Fruit fly (Drosophila melanogaster): ENCODE measurements around the gene tmod.

tmod gene

DNA sequence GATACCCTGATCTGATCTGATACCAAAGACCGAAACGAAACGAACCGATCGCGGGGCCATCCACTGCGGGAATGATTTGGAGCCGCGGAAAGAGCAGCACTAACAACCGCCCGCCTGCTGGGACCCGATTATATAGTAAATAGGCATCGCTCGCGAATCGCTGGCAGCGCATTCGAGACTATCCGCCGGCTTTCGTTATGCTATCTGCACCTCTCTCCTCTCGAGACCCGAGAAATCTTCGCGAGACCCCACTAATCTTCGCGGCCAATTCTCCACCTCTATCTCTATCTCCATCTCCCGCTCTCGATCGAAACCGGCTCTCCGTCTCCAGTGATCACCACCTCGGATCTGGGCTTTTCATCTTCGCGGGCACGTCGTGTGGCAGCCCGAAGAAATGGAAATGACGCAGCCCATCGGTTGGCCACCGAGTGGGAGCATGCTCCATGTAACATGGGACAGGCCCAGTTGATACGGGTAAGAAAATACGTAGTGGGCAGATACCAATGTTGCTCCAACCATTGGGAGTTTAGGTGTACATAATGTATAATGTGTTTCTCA is 54.9 kb downstream of the tmod start, which contains the start of gene CG9717:
Gene CG9717, minus strand, starts transcription at position 107 of the 558 bp plus-strand sequence.
- no peak for TF ChIP-seq h (optimal IDR thresholded peaks at IDR 0.05)
- no peak for TF ChIP-seq insv (optimal IDR thresholded peaks at IDR 0.05)
- no peak for TF ChIP-seq ttk (optimal IDR thresholded peaks at IDR 0.05)
- no peak for TF ChIP-seq Sin3A (optimal IDR thresholded peaks at IDR 0.05)
- TF ChIP-seq Myc (optimal IDR thresholded peaks at IDR 0.05) = no peak
- no peak for TF ChIP-seq psq (optimal IDR thresholded peaks at IDR 0.05)

DNA sequence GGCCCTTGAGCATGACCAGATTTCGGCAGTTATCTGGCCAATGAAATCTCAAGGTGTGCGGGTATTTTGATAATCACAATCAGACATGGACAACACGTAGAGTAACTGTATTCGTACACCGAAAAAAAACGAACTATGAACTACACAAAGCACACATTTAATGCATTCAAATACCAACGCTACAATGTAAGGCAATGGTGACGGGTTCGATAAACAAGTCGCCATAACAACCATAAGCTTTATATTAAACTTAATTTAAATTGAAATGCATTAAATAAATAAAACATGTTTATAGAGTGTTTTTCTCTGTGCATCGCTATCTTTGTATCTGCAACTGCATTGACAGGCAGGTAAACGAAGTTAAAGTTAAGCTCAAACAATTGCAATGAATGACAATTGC is 57.8 kb downstream of the tmod start:
- TF ChIP-seq Myc (optimal IDR thresholded peaks at IDR 0.05) = no peak

DNA sequence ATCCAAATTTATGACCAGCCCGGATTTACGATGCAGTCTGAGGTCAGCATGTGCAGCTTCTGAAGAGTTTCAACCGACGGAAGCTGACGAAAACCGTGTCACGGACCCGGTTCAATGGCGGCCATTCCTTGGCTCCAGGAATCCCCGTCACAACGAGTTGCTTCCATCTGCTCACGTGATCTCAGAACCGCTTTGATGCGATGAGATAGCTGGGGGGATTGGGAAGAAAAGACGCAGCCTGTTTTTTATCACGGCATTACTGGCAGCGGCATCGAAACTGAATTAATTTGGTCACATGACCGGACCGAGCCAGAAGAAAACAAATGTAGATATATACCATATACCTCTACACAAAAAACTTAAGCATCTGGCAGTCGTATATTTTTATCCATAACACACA is 58.4 kb downstream of the tmod start:
- TF ChIP-seq insv (optimal IDR thresholded peaks at IDR 0.05) = no peak
- no peak for TF ChIP-seq ttk (optimal IDR thresholded peaks at IDR 0.05)
- no peak for TF ChIP-seq Sin3A (optimal IDR thresholded peaks at IDR 0.05)
- TF ChIP-seq Myc (optimal IDR thresholded peaks at IDR 0.05) = no peak
- TF ChIP-seq h (optimal IDR thresholded peaks at IDR 0.05) = no peak
- TF ChIP-seq psq (optimal IDR thresholded peaks at IDR 0.05) = no peak

DNA sequence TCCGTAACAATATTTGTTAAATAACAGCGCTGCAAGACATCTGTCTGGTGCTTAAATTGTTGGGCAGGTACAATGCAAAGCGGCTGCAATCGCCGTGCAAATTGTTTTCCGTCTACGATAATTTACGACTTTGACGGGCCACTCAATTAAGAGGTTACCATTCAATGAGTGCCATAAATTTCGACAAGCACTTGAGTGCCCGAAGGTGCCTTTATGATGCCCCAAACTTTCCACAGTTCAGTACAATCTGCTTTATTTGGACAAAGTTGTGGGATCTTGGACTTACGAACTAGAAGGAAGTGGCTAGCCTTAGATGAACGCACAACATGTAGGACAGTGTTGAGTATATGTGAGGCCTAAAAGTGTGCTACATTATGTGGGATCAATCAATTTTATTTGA is 60.3 kb downstream of the tmod start:
- TF ChIP-seq Sin3A (optimal IDR thresholded peaks at IDR 0.05) = no peak
- TF ChIP-seq Myc (optimal IDR thresholded peaks at IDR 0.05) = no peak
- no peak for TF ChIP-seq h (optimal IDR thresholded peaks at IDR 0.05)
- TF ChIP-seq psq (optimal IDR thresholded peaks at IDR 0.05) = no peak
- TF ChIP-seq ttk (optimal IDR thresholded peaks at IDR 0.05) = no peak
- TF ChIP-seq insv (optimal IDR thresholded peaks at IDR 0.05) = no peak

DNA sequence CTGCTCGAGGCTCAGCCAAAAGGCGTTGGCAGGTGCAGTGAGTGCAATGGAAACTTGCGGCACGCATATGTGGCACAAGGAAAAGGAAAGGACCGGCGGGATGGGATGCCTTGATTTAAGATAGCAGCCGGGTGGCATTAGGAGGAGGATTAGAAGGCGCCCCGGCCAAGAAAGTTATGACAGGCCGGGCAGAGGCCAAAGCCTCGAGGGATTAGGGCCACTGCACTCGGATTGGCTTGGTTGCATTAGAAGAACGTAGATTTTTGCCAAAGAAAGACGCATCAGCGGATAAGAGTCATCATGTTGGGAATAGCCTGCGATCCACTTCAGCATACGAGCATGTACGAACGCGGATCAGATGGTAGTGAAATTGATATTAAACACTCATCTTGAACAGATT is 64.3 kb downstream of the tmod start, which contains the start of gene CG31019:
Gene CG31019, plus strand, starts transcription at position 301 of the 400 bp plus-strand sequence.
- TF ChIP-seq psq (optimal IDR thresholded peaks at IDR 0.05) (no peak), h (optimal IDR thresholded peaks at IDR 0.05) (no peak)

DNA sequence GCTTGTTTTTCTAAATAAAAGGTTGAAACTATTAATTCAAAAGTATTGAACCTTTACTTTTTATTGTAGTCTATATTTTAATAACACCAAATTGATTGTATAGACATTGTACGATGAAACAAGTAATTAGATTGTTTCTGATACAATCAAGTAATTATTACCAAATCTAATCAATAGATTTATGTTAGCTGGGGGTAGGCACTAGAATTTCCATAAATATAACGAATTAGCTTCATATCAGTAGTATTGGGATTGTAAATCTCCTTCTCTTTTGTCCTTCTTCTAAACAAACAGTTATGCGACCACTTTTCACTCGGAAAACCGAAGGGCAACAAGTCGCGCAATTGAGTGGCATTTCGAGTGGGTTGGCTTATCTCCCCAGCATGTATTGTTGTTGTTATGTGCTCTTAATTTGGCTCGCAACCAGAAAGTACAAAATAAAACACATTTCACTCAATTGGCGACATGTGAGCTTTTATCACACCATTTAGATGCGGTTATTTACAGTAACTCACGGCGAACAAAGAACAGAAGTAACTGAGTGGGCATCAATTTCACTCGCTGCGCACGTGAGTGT is 67.1 kb downstream of the tmod start:
- no peak for TF ChIP-seq Myc (optimal IDR thresholded peaks at IDR 0.05)
- TF ChIP-seq ttk (optimal IDR thresholded peaks at IDR 0.05) = no peak
- no peak for TF ChIP-seq psq (optimal IDR thresholded peaks at IDR 0.05)
- TF ChIP-seq h (optimal IDR thresholded peaks at IDR 0.05) = no peak
- TF ChIP-seq insv (optimal IDR thresholded peaks at IDR 0.05) = no peak

DNA sequence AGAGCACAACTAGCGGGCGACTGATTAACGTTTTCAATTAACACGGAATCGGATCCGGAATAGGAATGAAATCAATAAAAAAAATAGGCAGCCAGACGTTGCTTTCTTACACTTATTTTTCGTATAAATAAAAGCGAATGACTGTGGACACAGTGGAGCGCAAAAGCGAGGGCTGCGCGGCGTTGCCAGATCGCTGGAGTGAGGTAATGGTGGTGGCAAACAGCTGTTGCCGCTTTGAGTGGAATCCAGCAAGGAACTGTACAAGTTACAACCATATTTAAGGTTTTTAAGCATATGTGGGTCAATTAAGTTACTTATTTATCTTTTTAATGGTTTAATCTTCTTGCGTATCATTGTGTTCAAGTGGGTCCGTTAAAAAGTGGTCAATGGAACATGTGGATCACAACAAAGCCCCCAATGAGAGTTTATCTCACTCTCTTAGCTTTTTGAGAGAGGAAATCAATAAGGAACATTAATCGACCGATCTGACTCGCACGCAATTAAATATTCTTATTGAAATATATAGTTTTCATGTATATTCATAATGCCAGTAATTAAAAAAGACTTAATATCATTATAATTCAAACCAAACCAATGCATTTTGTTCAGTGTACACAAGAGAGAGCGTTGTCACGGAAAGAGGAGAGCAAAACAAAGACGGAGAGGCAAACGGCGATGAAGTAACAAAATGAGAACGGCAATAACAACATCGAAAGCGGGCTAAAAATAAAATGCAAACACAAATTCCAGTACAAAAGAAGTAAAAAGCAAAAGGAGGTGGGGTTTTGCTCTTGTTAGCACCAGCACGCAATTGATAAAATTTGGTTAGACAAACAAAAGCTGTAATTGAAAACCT is 68.0 kb downstream of the tmod start:
- no peak for TF ChIP-seq Myc (optimal IDR thresholded peaks at IDR 0.05)
- no peak for TF ChIP-seq ttk (optimal IDR thresholded peaks at IDR 0.05)
- peak; percentile 67 for TF ChIP-seq psq (optimal IDR thresholded peaks at IDR 0.05)
- TF ChIP-seq Sin3A (optimal IDR thresholded peaks at IDR 0.05) = no peak
- no peak for TF ChIP-seq h (optimal IDR thresholded peaks at IDR 0.05)

DNA sequence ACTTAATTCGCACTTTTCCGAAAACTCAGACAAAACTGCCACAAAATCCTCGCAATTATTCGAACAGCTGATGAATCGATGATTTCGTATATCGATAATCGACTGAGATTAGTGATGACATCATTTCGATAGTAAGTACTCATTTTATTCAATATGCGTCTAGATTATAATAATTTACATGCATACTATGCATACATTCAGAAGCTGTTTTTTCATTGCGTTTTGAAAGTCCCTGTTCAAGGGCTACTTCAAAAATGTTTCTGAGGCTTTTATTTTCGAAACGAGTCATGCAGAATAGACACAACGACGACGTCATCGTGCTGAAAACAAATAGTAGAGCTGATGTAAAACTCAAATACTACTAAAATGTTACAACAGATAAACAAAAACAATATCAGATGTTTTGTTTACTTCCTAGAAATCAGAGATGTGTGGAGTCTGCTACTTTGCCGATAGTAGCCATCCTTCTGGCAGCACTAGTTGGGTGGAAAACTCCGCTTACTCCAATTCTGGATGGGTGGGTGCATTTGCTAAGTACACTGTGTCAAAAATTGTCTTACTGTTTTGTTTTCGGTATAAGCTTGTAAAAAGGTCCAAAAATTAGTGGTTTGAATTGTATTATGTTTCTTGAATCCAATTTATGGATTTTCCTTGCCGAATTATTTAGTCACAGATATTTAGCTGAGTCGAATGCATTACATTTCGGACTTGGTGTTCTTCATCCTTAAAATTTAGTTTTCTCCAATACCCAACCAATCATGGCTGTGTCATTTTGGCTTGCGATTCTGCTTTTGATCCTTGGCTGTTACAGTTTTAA is 69.2 kb downstream of the tmod start, which contains the start of the genes CG2246 and CG31021:
Gene CG2246, minus strand, starts transcription at position 50 of the 817 bp plus-strand sequence.
Gene CG31021, plus strand, starts transcription at position 767 of the 817 bp plus-strand sequence.
- TF ChIP-seq Sin3A (optimal IDR thresholded peaks at IDR 0.05) (no peak), psq (optimal IDR thresholded peaks at IDR 0.05) (no peak), insv (optimal IDR thresholded peaks at IDR 0.05) (no peak), Myc (optimal IDR thresholded peaks at IDR 0.05) (no peak), h (optimal IDR thresholded peaks at IDR 0.05) (no peak), ttk (optimal IDR thresholded peaks at IDR 0.05) (no peak)

DNA sequence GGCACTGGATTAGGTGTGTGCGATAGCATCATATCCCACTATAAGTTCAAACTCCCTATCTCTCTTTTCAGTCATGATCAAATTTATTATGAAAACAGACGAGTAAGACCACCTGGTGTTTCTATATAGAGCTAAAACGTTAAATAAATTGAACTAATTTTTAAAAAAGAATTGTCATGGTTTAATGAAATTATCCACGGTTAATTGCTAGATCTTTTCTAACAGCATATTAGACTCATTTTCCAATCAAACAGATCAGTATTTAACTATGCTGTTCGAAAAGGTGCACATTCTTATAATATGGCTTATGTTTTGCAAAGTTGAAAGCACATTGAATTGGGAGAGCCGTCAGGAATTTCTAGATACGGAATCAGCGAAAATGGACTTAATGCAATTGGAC is 71.5 kb downstream of the tmod start, which contains the start of gene PH4alphaNE3:
Gene PH4alphaNE3, plus strand, starts transcription at position 301 of the 400 bp plus-strand sequence.
- TF ChIP-seq psq (optimal IDR thresholded peaks at IDR 0.05) (no peak), ttk (optimal IDR thresholded peaks at IDR 0.05) (no peak), h (optimal IDR thresholded peaks at IDR 0.05) (no peak), Myc (optimal IDR thresholded peaks at IDR 0.05) (no peak), Sin3A (optimal IDR thresholded peaks at IDR 0.05) (no peak), insv (optimal IDR thresholded peaks at IDR 0.05) (no peak)

DNA sequence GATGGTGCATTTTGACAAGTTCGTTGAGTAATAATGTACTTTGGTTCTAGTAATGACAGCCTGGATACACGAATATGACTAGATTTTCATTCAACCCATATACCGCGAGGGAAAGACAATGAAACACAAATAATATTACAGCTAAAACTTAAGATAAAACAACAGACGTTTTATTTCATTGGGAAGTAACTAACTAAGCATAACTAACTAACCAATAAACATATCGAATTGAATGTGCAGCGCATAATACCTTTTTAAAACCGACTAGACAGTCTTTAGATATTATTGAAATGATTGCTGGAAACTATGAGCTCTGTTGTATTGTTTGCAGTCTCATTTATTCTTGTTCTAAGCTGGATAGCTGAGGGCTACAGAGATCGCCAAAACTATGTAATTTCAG is 73.5 kb downstream of the tmod start, which contains the start of gene CG31016:
Gene CG31016, plus strand, starts transcription at position 301 of the 400 bp plus-strand sequence.
- TF ChIP-seq ttk (optimal IDR thresholded peaks at IDR 0.05) (no peak), Myc (optimal IDR thresholded peaks at IDR 0.05) (no peak), h (optimal IDR thresholded peaks at IDR 0.05) (no peak), insv (optimal IDR thresholded peaks at IDR 0.05) (no peak), Sin3A (optimal IDR thresholded peaks at IDR 0.05) (no peak), psq (optimal IDR thresholded peaks at IDR 0.05) (no peak)

DNA sequence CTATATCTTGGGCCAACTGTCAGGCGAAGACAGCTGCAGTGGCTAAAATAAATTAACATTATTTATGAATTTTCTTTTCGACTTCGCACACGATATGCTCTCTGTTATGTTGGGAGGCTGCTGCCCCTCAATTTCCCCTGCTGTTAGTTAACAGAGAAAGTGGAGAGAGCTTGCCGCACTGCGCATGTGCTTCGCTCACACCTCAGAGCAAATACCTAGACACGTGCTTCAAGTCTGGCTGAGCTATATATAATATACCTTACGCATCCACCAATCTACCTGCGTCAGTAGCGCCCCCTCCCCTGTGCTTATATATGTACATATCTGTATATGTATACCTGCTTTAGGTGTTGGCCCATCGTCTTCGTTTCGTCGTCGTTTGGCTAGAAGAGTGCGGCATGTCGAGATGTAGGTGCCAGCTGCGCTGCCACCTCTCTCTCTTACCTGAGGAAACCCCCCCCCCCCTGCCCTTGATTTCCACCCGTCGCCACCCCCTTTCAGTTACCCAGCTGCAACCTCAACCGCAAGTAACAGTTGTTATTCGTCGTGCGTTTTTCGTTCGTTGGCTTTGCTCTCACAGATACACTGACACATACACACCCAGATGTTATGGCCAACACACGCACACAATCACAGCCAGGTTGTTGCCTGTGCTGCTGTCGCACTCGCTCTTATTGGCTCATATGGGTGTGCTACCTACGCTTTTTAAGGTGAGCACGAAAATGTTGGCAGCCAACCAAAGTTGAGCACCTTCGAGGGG is 83.9 kb downstream of the tmod start:
- TF ChIP-seq h (optimal IDR thresholded peaks at IDR 0.05) (no peak), Myc (optimal IDR thresholded peaks at IDR 0.05) (no peak), insv (optimal IDR thresholded peaks at IDR 0.05) (no peak), psq (optimal IDR thresholded peaks at IDR 0.05) (no peak), ttk (optimal IDR thresholded peaks at IDR 0.05) (no peak), Sin3A (optimal IDR thresholded peaks at IDR 0.05) (no peak)
